Worm (Caenorhabditis elegans): ENCODE measurements around the gene rhi-1.

- no peak for TF ChIP-seq let-607 (tag; optimal IDR thresholded peaks at IDR 0.05)
- TF ChIP-seq snpc-1.1 (tag; optimal IDR thresholded peaks at IDR 0.05; ENCODE audit: insufficient read depth) = no peak
- no peak for TF ChIP-seq ceh-58 (GFP tag; IDR thresholded peaks at IDR 0.05)
- no peak for TF ChIP-seq egl-44 (GFP tag; IDR thresholded peaks at IDR 0.05)
- TF ChIP-seq atf-7 (tag; optimal IDR thresholded peaks at IDR 0.05) = no peak
- TF ChIP-seq T07F8.4 (tag; optimal IDR thresholded peaks at IDR 0.05) = no peak
- no peak for TF ChIP-seq F55B11.4 (tag; optimal IDR thresholded peaks at IDR 0.05; ENCODE audit: borderline replicate concordance, insufficient read depth)
- no peak for TF ChIP-seq dpl-1 (GFP tag; optimal IDR thresholded peaks at IDR 0.05)
- TF ChIP-seq F23B12.7 (tag; optimal IDR thresholded peaks at IDR 0.05; ENCODE audit: insufficient read depth) = no peak
- no peak for TF ChIP-seq ceh-40 (GFP tag; IDR thresholded peaks at IDR 0.05)
- TF ChIP-seq Y95B8A.8 (GFP tag; IDR thresholded peaks at IDR 0.05) = no peak
- no peak for TF ChIP-seq unc-130 (GFP tag; optimal IDR thresholded peaks at IDR 0.05)
- no peak for TF ChIP-seq dox-1 (GFP tag; IDR thresholded peaks at IDR 0.05)
Observed at ce11 chrX:4553491-4553890, 45.2 kb downstream of the rhi-1 start.
